Worm (Caenorhabditis elegans) whole organism, mixed stage, embryonic: ENCODE data around the gene F58H1.2.
A peak's percentile ranks its signal among the peaks of the same experiment; 100 is the strongest.

Experiments
- M03D4.4 ChIP-seq: sonication (generic microtip); optimal IDR thresholded peaks from 2 replicates; lab custom pipeline; 2017; ENCODE audit warnings: mild to moderate bottlenecking, missing genetic modification characterization, missing compliant biosample characterization
- blmp-1 ChIP-seq: fragments of 150-350 bp; optimal IDR thresholded peaks from 2 replicates; lab custom pipeline; 2014; ENCODE audit warnings: missing biosample characterization, missing genetic modification characterization
- ces-1 ChIP-seq: fragments of 150-350 bp; optimal IDR thresholded peaks from 2 replicates; lab custom pipeline; 2014; ENCODE audit warnings: missing biosample characterization, missing genetic modification reagents, missing genetic modification characterization
- elt-3 ChIP-seq: fragments of 150-350 bp; optimal IDR thresholded peaks from 2 replicates; lab custom pipeline; 2014; ENCODE audit warnings: missing biosample characterization, missing genetic modification characterization
- lin-13 ChIP-seq: fragments of 150-350 bp; optimal IDR thresholded peaks from 2 replicates; lab custom pipeline; 2014; ENCODE audit warnings: missing biosample characterization, missing genetic modification characterization
- lsy-2 ChIP-seq: fragments of 150-350 bp; optimal IDR thresholded peaks from 2 replicates; lab custom pipeline; 2014; ENCODE audit warnings: missing biosample characterization, missing genetic modification characterization
- mab-5 ChIP-seq: fragments of 150-350 bp; optimal IDR thresholded peaks from 2 replicates; lab custom pipeline; 2014; ENCODE audit warnings: missing biosample characterization, missing genetic modification characterization
- nhr-12 ChIP-seq: fragments of 150-350 bp; optimal IDR thresholded peaks from 2 replicates; lab custom pipeline; 2014; ENCODE audit warnings: missing biosample characterization, missing genetic modification characterization
- nhr-76 ChIP-seq: sonication (generic microtip); optimal IDR thresholded peaks from 2 replicates; lab custom pipeline; 2017; ENCODE audit warnings: missing biosample characterization, missing genetic modification characterization
- sem-2 ChIP-seq: fragments of 200-800 bp; sonication (Bioruptor generic); optimal IDR thresholded peaks from 2 replicates; lab custom pipeline; 2018; ENCODE audit warnings: mild to moderate bottlenecking, missing genetic modification characterization, missing compliant biosample characterization
- sptf-1 ChIP-seq: sonication (generic microtip); optimal IDR thresholded peaks from 2 replicates; lab custom pipeline; 2017; ENCODE audit warnings: mild to moderate bottlenecking, missing genetic modification characterization, moderate library complexity, missing compliant biosample characterization
- tbx-8 ChIP-seq: fragments of 200-800 bp; sonication (Bioruptor generic); optimal IDR thresholded peaks from 2 replicates; lab custom pipeline; 2018; ENCODE audit warnings: mild to moderate bottlenecking, missing genetic modification characterization, moderate library complexity, missing compliant biosample characterization
- unc-39 ChIP-seq: fragments of 150-350 bp; optimal IDR thresholded peaks from 2 replicates; lab custom pipeline; 2014; ENCODE audit warnings: missing biosample characterization, missing genetic modification characterization
- ztf-11 ChIP-seq: fragments of 150-350 bp; optimal IDR thresholded peaks from 2 replicates; lab custom pipeline; 2014; ENCODE audit warnings: missing biosample characterization, missing genetic modification characterization

DNA sequence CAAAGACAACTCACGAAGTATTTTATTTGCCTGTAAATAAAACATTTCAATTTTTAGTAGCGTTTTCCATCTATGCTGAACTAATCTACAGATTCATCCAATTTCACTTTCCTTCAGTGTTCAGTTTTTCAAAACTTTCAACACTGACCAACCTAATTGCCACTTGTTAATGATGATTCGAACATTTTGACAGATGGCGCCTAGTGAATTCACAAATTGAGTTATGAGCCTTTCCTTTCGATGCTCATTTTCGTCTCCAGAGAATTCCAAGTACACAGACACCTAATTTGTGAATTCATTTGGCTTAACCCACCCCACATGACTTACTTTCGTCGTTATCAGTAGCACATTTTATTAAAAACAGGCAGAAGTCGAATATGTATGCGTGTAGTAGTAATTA is 17.9 kb downstream of the F58H1.2 start:
- TF ChIP-seq unc-39 (tag; lab: Kevin White, UChicago), result no peak
- TF ChIP-seq nhr-76 (tag; lab: Kevin White, UChicago), result no peak
- TF ChIP-seq nhr-12 (tag; lab: Kevin White, UChicago), result no peak
- peak; percentile 95 for TF ChIP-seq ces-1
- no peak for TF ChIP-seq M03D4.4 (tag; lab: Kevin White, UChicago)
- no peak for TF ChIP-seq sptf-1
- TF ChIP-seq elt-3 (tag; lab: Kevin White, UChicago), result no peak
- no peak for TF ChIP-seq ztf-11 (tag; lab: Kevin White, UChicago)
- TF ChIP-seq tbx-8, result no peak
- no peak for TF ChIP-seq lin-13 (tag; lab: Kevin White, UChicago)
- no peak for TF ChIP-seq mab-5 (tag; lab: Kevin White, UChicago)
- TF ChIP-seq sem-2 (GFP tag; lab: Kevin White, UChicago), result no peak
- no peak for TF ChIP-seq lsy-2 (tag; lab: Kevin White, UChicago)
- no peak for TF ChIP-seq blmp-1 (tag; lab: Kevin White, UChicago)
